Worm (Caenorhabditis elegans) whole organism, late embryonic: ENCODE results near the gene ZK355.8.
A peak's percentile ranks its signal among the peaks of the same experiment; 100 is the strongest.

ENCODE experiments used
- C08G9.2 ChIP-seq: sonication (generic microtip); optimal IDR thresholded peaks from 2 replicates; lab custom pipeline; 2016; ENCODE audit warnings: mild to moderate bottlenecking, missing genetic modification characterization, moderate library complexity, missing compliant biosample characterization
- F13H6.1 ChIP-seq: sonication (generic microtip); optimal IDR thresholded peaks from 2 replicates; lab custom pipeline; 2016; ENCODE audit warnings: missing genetic modification characterization, missing compliant biosample characterization
- Y22D7AL.16 ChIP-seq: sonication (generic microtip); optimal IDR thresholded peaks from 2 replicates; lab custom pipeline; 2016; ENCODE audit warnings: missing genetic modification characterization, missing compliant biosample characterization
- ahr-1 ChIP-seq: sonication (generic microtip); optimal IDR thresholded peaks from 2 replicates; lab custom pipeline; 2016; ENCODE audit warnings: missing genetic modification characterization, missing compliant biosample characterization
- ama-1 ChIP-seq: fragments of 150-350 bp; optimal IDR thresholded peaks from 2 replicates; lab custom pipeline; 2014
- ceh-14 ChIP-seq: sonication (generic microtip); optimal IDR thresholded peaks from 2 replicates; lab custom pipeline; 2016; ENCODE audit warnings: missing genotype, missing genetic modification characterization, missing compliant biosample characterization
- ceh-18 ChIP-seq: sonication (generic microtip); optimal IDR thresholded peaks from 2 replicates; lab custom pipeline; 2016; ENCODE audit warnings: missing genetic modification characterization, missing compliant biosample characterization
- ceh-2 ChIP-seq: sonication (generic microtip); optimal IDR thresholded peaks from 2 replicates; lab custom pipeline; 2016; ENCODE audit warnings: missing genotype, missing genetic modification characterization, missing compliant biosample characterization
- ceh-22 ChIP-seq: sonication (generic microtip); optimal IDR thresholded peaks from 2 replicates; lab custom pipeline; 2017; ENCODE audit warnings: missing biosample characterization, missing genetic modification characterization
- ceh-31 ChIP-seq: sonication (generic microtip); optimal IDR thresholded peaks from 2 replicates; lab custom pipeline; 2016; ENCODE audit warnings: missing genetic modification characterization, missing compliant biosample characterization
- ceh-34 ChIP-seq: sonication (generic microtip); optimal IDR thresholded peaks from 2 replicates; lab custom pipeline; 2016; ENCODE audit warnings: mild to moderate bottlenecking, missing genetic modification characterization, missing compliant biosample characterization
- ceh-48 ChIP-seq: sonication (generic microtip); optimal IDR thresholded peaks from 2 replicates; lab custom pipeline; 2016; ENCODE audit warnings: missing genetic modification characterization, inconsistent platforms, missing compliant biosample characterization
- ceh-6 ChIP-seq: fragments of 200-800 bp; sonication (Bioruptor generic); optimal IDR thresholded peaks from 2 replicates; lab custom pipeline; 2018; ENCODE audit warnings: mild to moderate bottlenecking, missing genetic modification characterization, missing compliant biosample characterization
- che-1 ChIP-seq: sonication (generic microtip); optimal IDR thresholded peaks from 2 replicates; lab custom pipeline; 2016; ENCODE audit warnings: mild to moderate bottlenecking, missing genetic modification characterization, missing compliant biosample characterization
- dmd-4 ChIP-seq: sonication (generic microtip); optimal IDR thresholded peaks from 2 replicates; lab custom pipeline; 2016; ENCODE audit warnings: borderline replicate concordance, missing genetic modification characterization, missing compliant biosample characterization
- elt-2 ChIP-seq: sonication (generic microtip); optimal IDR thresholded peaks from 2 replicates; lab custom pipeline; 2016; ENCODE audit warnings: missing genetic modification reagents, missing genetic modification characterization, missing compliant biosample characterization
- ets-4 ChIP-seq: sonication (generic microtip); optimal IDR thresholded peaks from 2 replicates; lab custom pipeline; 2016; ENCODE audit warnings: missing genetic modification characterization, missing compliant biosample characterization
- eyg-1 ChIP-seq: sonication (generic microtip); optimal IDR thresholded peaks from 2 replicates; lab custom pipeline; 2016; ENCODE audit warnings: missing genotype, missing genetic modification characterization, missing compliant biosample characterization
- fax-1 ChIP-seq: sonication (generic microtip); optimal IDR thresholded peaks from 2 replicates; lab custom pipeline; 2016; ENCODE audit warnings: missing genotype, missing genetic modification characterization, missing compliant biosample characterization
- fkh-10 ChIP-seq: fragments of 150-350 bp; optimal IDR thresholded peaks from 2 replicates; lab custom pipeline; 2014; ENCODE audit warnings: missing biosample characterization, missing genetic modification reagents, missing genetic modification characterization
- fkh-6 ChIP-seq: sonication (generic microtip); optimal IDR thresholded peaks from 2 replicates; lab custom pipeline; 2016; ENCODE audit warnings: missing genetic modification characterization, missing compliant biosample characterization
- gmeb-2 ChIP-seq: sonication (generic microtip); optimal IDR thresholded peaks from 2 replicates; lab custom pipeline; 2016; ENCODE audit warnings: missing genetic modification characterization, inconsistent platforms, missing compliant biosample characterization
- hlh-15 ChIP-seq: sonication (generic microtip); optimal IDR thresholded peaks from 2 replicates; lab custom pipeline; 2016; ENCODE audit warnings: missing genetic modification characterization, missing compliant biosample characterization
- hlh-6 ChIP-seq: sonication (generic microtip); optimal IDR thresholded peaks from 2 replicates; lab custom pipeline; 2016; ENCODE audit warnings: missing genotype, missing genetic modification characterization, missing compliant biosample characterization
- hlh-8 ChIP-seq: sonication (generic microtip); optimal IDR thresholded peaks from 2 replicates; lab custom pipeline; 2016; ENCODE audit warnings: missing genotype, missing genetic modification characterization, missing compliant biosample characterization
- lim-6 ChIP-seq: sonication (generic microtip); optimal IDR thresholded peaks from 2 replicates; lab custom pipeline; 2016; ENCODE audit warnings: missing genetic modification characterization, missing compliant biosample characterization
- madf-2 ChIP-seq: sonication (generic microtip); optimal IDR thresholded peaks from 2 replicates; lab custom pipeline; 2017; ENCODE audit warnings: missing genetic modification characterization, missing compliant biosample characterization
- mec-3 ChIP-seq: sonication (generic microtip); optimal IDR thresholded peaks from 2 replicates; lab custom pipeline; 2016; ENCODE audit warnings: borderline replicate concordance, missing genetic modification characterization, missing compliant biosample characterization
- nfya-1 ChIP-seq: sonication (generic microtip); optimal IDR thresholded peaks from 2 replicates; lab custom pipeline; 2017; ENCODE audit warnings: missing genetic modification characterization, mild to moderate bottlenecking, missing compliant biosample characterization, antibody characterized with exemption, moderate library complexity
- nhr-11 ChIP-seq: fragments of 150-350 bp; optimal IDR thresholded peaks from 2 replicates; lab custom pipeline; 2014; ENCODE audit warnings: missing biosample characterization, missing genetic modification characterization
- odd-2 ChIP-seq: sonication (generic microtip); optimal IDR thresholded peaks from 2 replicates; lab custom pipeline; 2017; ENCODE audit warnings: antibody characterized with exemption, mild to moderate bottlenecking, missing genetic modification characterization, missing compliant biosample characterization
- pag-3 ChIP-seq: sonication (generic microtip); optimal IDR thresholded peaks from 2 replicates; lab custom pipeline; 2016; ENCODE audit warnings: missing compliant biosample characterization, missing genetic modification characterization, borderline replicate concordance
- pat-9 ChIP-seq: fragments of 200-800 bp; sonication (Bioruptor generic); optimal IDR thresholded peaks from 2 replicates; lab custom pipeline; 2018; ENCODE audit warnings: mild to moderate bottlenecking, missing genetic modification characterization, moderate library complexity, missing compliant biosample characterization
- pros-1 ChIP-seq: fragments of 150-350 bp; optimal IDR thresholded peaks from 2 replicates; lab custom pipeline; 2014; ENCODE audit warnings: missing biosample characterization, missing genetic modification reagents, missing genetic modification characterization
- ref-2 ChIP-seq: sonication (generic microtip); optimal IDR thresholded peaks from 2 replicates; lab custom pipeline; 2016; ENCODE audit warnings: missing genetic modification characterization, missing compliant biosample characterization
- rnt-1 ChIP-seq: sonication (generic microtip); optimal IDR thresholded peaks from 2 replicates; lab custom pipeline; 2016; ENCODE audit warnings: missing genetic modification characterization, missing compliant biosample characterization
- sdc-2 ChIP-seq: sonication (generic microtip); optimal IDR thresholded peaks from 2 replicates; lab custom pipeline; 2016; ENCODE audit warnings: missing genotype, missing genetic modification characterization, missing compliant biosample characterization
- sox-4 ChIP-seq: sonication (generic microtip); optimal IDR thresholded peaks from 2 replicates; lab custom pipeline; 2017; ENCODE audit warnings: mild to moderate bottlenecking, missing genetic modification characterization, inconsistent platforms, missing compliant biosample characterization
- syd-9 ChIP-seq: sonication (generic microtip); optimal IDR thresholded peaks from 2 replicates; lab custom pipeline; 2016; ENCODE audit warnings: mild to moderate bottlenecking, missing genetic modification characterization, moderate library complexity, missing compliant biosample characterization
- tbx-2 ChIP-seq: sonication (generic microtip); optimal IDR thresholded peaks from 2 replicates; lab custom pipeline; 2016; ENCODE audit warnings: missing genetic modification characterization, missing compliant biosample characterization
- tbx-7 ChIP-seq: sonication (generic microtip); optimal IDR thresholded peaks from 2 replicates; lab custom pipeline; 2016; ENCODE audit warnings: missing genotype, missing genetic modification characterization, missing compliant biosample characterization
- unc-3 ChIP-seq, 2 experiments: fragments of 200-800 bp in 1 of 2; sonication (Bioruptor generic) in 1 of 2; sonication (generic microtip) in 1 of 2; conservative IDR thresholded peaks in 1 of 2; optimal IDR thresholded peaks in 1 of 2; 2 replicates each; pipeline versions ENCODE4 v1.3.6 to Lab custom; 2016 to 2022; ENCODE audit warnings: missing compliant biosample characterization in 2 of 2, missing genetic modification characterization in 2 of 2, missing genetic modification reagents in 1 of 2
- unc-42 ChIP-seq: sonication (generic microtip); optimal IDR thresholded peaks from 2 replicates; lab custom pipeline; 2016; ENCODE audit warnings: missing genotype, missing genetic modification characterization, missing compliant biosample characterization
- unc-55 ChIP-seq: sonication (generic microtip); optimal IDR thresholded peaks from 2 replicates; lab custom pipeline; 2017; ENCODE audit warnings: missing biosample characterization, missing genetic modification reagents, missing genetic modification characterization
- unc-86 ChIP-seq: sonication (generic microtip); optimal IDR thresholded peaks from 2 replicates; lab custom pipeline; 2016; ENCODE audit warnings: missing genetic modification characterization, missing compliant biosample characterization
- zip-5 ChIP-seq: sonication (generic microtip); optimal IDR thresholded peaks from 2 replicates; lab custom pipeline; 2016; ENCODE audit warnings: missing genetic modification characterization, missing compliant biosample characterization
- ztf-16 ChIP-seq: sonication (generic microtip); optimal IDR thresholded peaks from 2 replicates; lab custom pipeline; 2017; ENCODE audit warnings: missing genetic modification characterization, missing compliant biosample characterization

The ZK355.8 gene

ce11 chrII:2885518-2886449 lies 41.8 kb upstream of the ZK355.8 start:
- TF ChIP-seq ceh-48 (tag; lab: Kevin White, UChicago) (peak; percentile 23), fkh-10 (GFP tag; lab: Kevin White, UChicago) (no peak)

- TF ChIP-seq tbx-7: peak; percentile 94
- peak; percentile 13 for TF ChIP-seq unc-86
- TF ChIP-seq fax-1: peak; percentile 44
- no peak for TF ChIP-seq fkh-6 (tag; lab: Kevin White, UChicago)
- peak; percentile 91 for TF ChIP-seq ceh-48 (tag; lab: Kevin White, UChicago)
- TF ChIP-seq ama-1 (lab: Kevin White, UChicago): no peak
- TF ChIP-seq mec-3 (tag; lab: Kevin White, UChicago): peak; percentile 68
- TF ChIP-seq pat-9: no peak
- TF ChIP-seq hlh-8 (tag; lab: Kevin White, UChicago): peak; percentile 79
- TF ChIP-seq ceh-2: peak; percentile 96
- peak; percentile 68 for TF ChIP-seq hlh-6 (tag; lab: Kevin White, UChicago)
- no peak for TF ChIP-seq sdc-2
- no peak for TF ChIP-seq ceh-22 (tag; lab: Kevin White, UChicago)
- TF ChIP-seq elt-2 (tag; lab: Kevin White, UChicago): peak; percentile 57
- TF ChIP-seq unc-42 (tag; lab: Kevin White, UChicago): peak; percentile 70
- no peak for TF ChIP-seq nhr-11
- peak; percentile 84 for TF ChIP-seq ceh-14
- peak; percentile 72 for TF ChIP-seq ref-2 (tag; lab: Kevin White, UChicago)
- no peak for TF ChIP-seq gmeb-2
- peak; percentile 8 for TF ChIP-seq che-1
- TF ChIP-seq ceh-34 (tag; lab: Kevin White, UChicago): peak; percentile 46
- TF ChIP-seq syd-9 (tag; lab: Kevin White, UChicago): no peak
- TF ChIP-seq F13H6.1 (tag; lab: Kevin White, UChicago): peak; percentile 56
- peak; percentile 92 for TF ChIP-seq lim-6 (tag; lab: Kevin White, UChicago)
- peak; percentile 53 for TF ChIP-seq ztf-16 (tag; lab: Kevin White, UChicago)
- peak; percentile 92 for TF ChIP-seq rnt-1
- TF ChIP-seq madf-2 (tag; lab: Kevin White, UChicago): peak; percentile 53
- TF ChIP-seq pag-3 (tag; lab: Kevin White, UChicago): no peak
- no peak for TF ChIP-seq odd-2 (tag; lab: Kevin White, UChicago)
- peak; percentile 98 for TF ChIP-seq ets-4 (tag; lab: Kevin White, UChicago)
- TF ChIP-seq ahr-1 (tag; lab: Kevin White, UChicago): peak; percentile 13
- TF ChIP-seq sox-4: no peak
- TF ChIP-seq tbx-2 (tag; lab: Kevin White, UChicago): peak; percentile 86
- peak; percentile 24 for TF ChIP-seq Y22D7AL.16 (tag; lab: Kevin White, UChicago)
- TF ChIP-seq unc-3 (GFP tag; conservative IDR thresholded peaks at IDR 0.05; lab: Robert Waterston, UW): peak; percentile 65
- TF ChIP-seq unc-3 (tag; optimal IDR thresholded peaks at IDR 0.05; lab: Kevin White, UChicago): no peak
- peak; percentile 45 for TF ChIP-seq pros-1
- TF ChIP-seq dmd-4: peak; percentile 48
- TF ChIP-seq zip-5 (tag; lab: Kevin White, UChicago): peak; percentile 76
- peak; percentile 57 for TF ChIP-seq ceh-18
- TF ChIP-seq ceh-6 (GFP tag; lab: Kevin White, UChicago): no peak
- peak; percentile 99 for TF ChIP-seq ceh-31 (tag; lab: Kevin White, UChicago)
- TF ChIP-seq unc-55 (GFP tag; lab: Kevin White, UChicago): peak; percentile 19
- TF ChIP-seq nfya-1: peak; percentile 41
- TF ChIP-seq hlh-15: no peak
- peak; percentile 99 for TF ChIP-seq C08G9.2
- TF ChIP-seq eyg-1 (tag; lab: Kevin White, UChicago): peak; percentile 47
- TF ChIP-seq, all 69 proteins: peak for 33
Observed at ce11 chrII:2888957-2889630, 38.5 kb upstream of the ZK355.8 start, which contains the start of gene pinn-1. Gene pinn-1, minus strand, starts transcription at chrII:2889007.
